Worm (Caenorhabditis elegans) whole organism, L3 larva: ENCODE results near the gene fbxc-23.

ENCODE experiments used
- R02D3.7 ChIP-seq: fragments of 150-350 bp; optimal IDR thresholded peaks from 2 replicates; lab custom pipeline; 2014; ENCODE audit warnings: missing biosample characterization, missing genetic modification characterization
- aly-2 ChIP-seq: fragments of 150-350 bp; optimal IDR thresholded peaks from 2 replicates; lab custom pipeline; 2014; ENCODE audit warnings: missing biosample characterization, missing genetic modification characterization
- ama-1 ChIP-seq: fragments of 150-350 bp; optimal IDR thresholded peaks from 2 replicates; lab custom pipeline; 2018
- ceh-16 ChIP-seq: sonication (generic microtip); optimal IDR thresholded peaks from 2 replicates; lab custom pipeline; 2017; ENCODE audit warnings: missing biosample characterization, missing genetic modification characterization
- ceh-28 ChIP-seq: fragments of 150-350 bp; optimal IDR thresholded peaks from 2 replicates; lab custom pipeline; 2014; ENCODE audit warnings: missing biosample characterization, missing genetic modification reagents, missing genetic modification characterization
- ceh-9 ChIP-seq: sonication (generic microtip); optimal IDR thresholded peaks from 2 replicates; lab custom pipeline; 2018; ENCODE audit warnings: missing biosample characterization, missing genetic modification characterization
- egl-27 ChIP-seq: sonication (generic microtip); optimal IDR thresholded peaks from 4 replicates; lab custom pipeline; 2017; ENCODE audit warnings: missing biosample characterization, missing genetic modification reagents, missing genetic modification characterization
- egl-5 ChIP-seq: fragments of 150-350 bp; optimal IDR thresholded peaks from 2 replicates; lab custom pipeline; 2017; ENCODE audit warnings: missing biosample characterization, missing genetic modification reagents, missing genetic modification characterization, inconsistent platforms
- elt-1 ChIP-seq: fragments of 150-350 bp; optimal IDR thresholded peaks from 2 replicates; lab custom pipeline; 2014; ENCODE audit warnings: missing biosample characterization, missing genetic modification characterization
- elt-2 ChIP-seq: sonication (generic microtip); optimal IDR thresholded peaks from 2 replicates; lab custom pipeline; 2016; ENCODE audit warnings: missing genetic modification reagents, mild to moderate bottlenecking, missing genetic modification characterization, missing compliant biosample characterization
- elt-3 ChIP-seq, 3 experiments: fragments of 150-350 bp in 1 of 3; sonication (generic microtip) in 2 of 3; optimal IDR thresholded peaks; 2 replicates in 2 of 3; 4 replicates in 1 of 3; lab custom pipeline; 2014 to 2017; ENCODE audit warnings: missing biosample characterization in 3 of 3, missing genetic modification characterization in 3 of 3
- eor-1 ChIP-seq, 2 experiments: fragments of 150-350 bp; optimal IDR thresholded peaks; 2 replicates each; lab custom pipeline; 2014 to 2018; ENCODE audit warnings: missing biosample characterization in 2 of 2, missing genetic modification characterization in 2 of 2
- fkh-10 ChIP-seq: sonication (generic microtip); optimal IDR thresholded peaks from 2 replicates; lab custom pipeline; 2017; ENCODE audit warnings: missing biosample characterization, missing genetic modification reagents, missing genetic modification characterization
- jun-1 ChIP-seq: fragments of 150-350 bp; optimal IDR thresholded peaks from 2 replicates; lab custom pipeline; 2014; ENCODE audit warnings: missing biosample characterization, missing genetic modification reagents, missing genetic modification characterization
- lin-15B ChIP-seq: fragments of 150-350 bp; optimal IDR thresholded peaks from 2 replicates; lab custom pipeline; 2014; ENCODE audit warnings: missing biosample characterization, missing genetic modification characterization
- lin-39 ChIP-seq: fragments of 150-350 bp; optimal IDR thresholded peaks from 2 replicates; lab custom pipeline; 2018; ENCODE audit warnings: missing biosample characterization, missing genetic modification reagents, missing genetic modification characterization
- lsy-12 ChIP-seq: sonication (generic microtip); optimal IDR thresholded peaks from 2 replicates; lab custom pipeline; 2016; ENCODE audit warnings: mild to moderate bottlenecking, missing genetic modification characterization, missing compliant biosample characterization
- mdl-1 ChIP-seq: fragments of 150-350 bp; optimal IDR thresholded peaks from 2 replicates; lab custom pipeline; 2014; ENCODE audit warnings: missing biosample characterization, missing genetic modification characterization
- mml-1 ChIP-seq: fragments of 150-350 bp; sonication (generic microtip); optimal IDR thresholded peaks from 3 replicates; lab custom pipeline; 2014; ENCODE audit warnings: missing biosample characterization, missing genetic modification characterization
- nfya-1 ChIP-seq: sonication (generic microtip); optimal IDR thresholded peaks from 2 replicates; lab custom pipeline; 2017; ENCODE audit warnings: missing genetic modification characterization, mild to moderate bottlenecking, missing compliant biosample characterization, antibody characterized with exemption, moderate library complexity; ENCODE audit not compliant: insufficient read depth
- nhr-11 ChIP-seq: fragments of 150-350 bp; optimal IDR thresholded peaks from 2 replicates; lab custom pipeline; 2014; ENCODE audit warnings: missing biosample characterization, missing genetic modification characterization
- nhr-12 ChIP-seq: fragments of 150-350 bp; optimal IDR thresholded peaks from 2 replicates; lab custom pipeline; 2014; ENCODE audit warnings: missing biosample characterization, missing genetic modification characterization
- nhr-23 ChIP-seq: fragments of 150-350 bp; optimal IDR thresholded peaks from 2 replicates; lab custom pipeline; 2014; ENCODE audit warnings: missing biosample characterization, missing genetic modification reagents, missing genetic modification characterization
- nhr-237 ChIP-seq: fragments of 150-350 bp; optimal IDR thresholded peaks from 2 replicates; lab custom pipeline; 2014; ENCODE audit warnings: missing biosample characterization, missing genetic modification characterization
- nhr-25 ChIP-seq: sonication (generic microtip); optimal IDR thresholded peaks from 2 replicates; lab custom pipeline; 2017; ENCODE audit warnings: missing biosample characterization, missing genetic modification characterization
- nhr-43 ChIP-seq: sonication (generic microtip); optimal IDR thresholded peaks from 2 replicates; lab custom pipeline; 2016; ENCODE audit warnings: mild to moderate bottlenecking, missing genetic modification characterization, missing compliant biosample characterization; ENCODE audit not compliant: poor library complexity, severe bottlenecking
- nhr-67 ChIP-seq: fragments of 150-350 bp; optimal IDR thresholded peaks from 2 replicates; lab custom pipeline; 2014; ENCODE audit warnings: missing biosample characterization, missing genetic modification characterization
- nhr-76 ChIP-seq: fragments of 150-350 bp; sonication (generic microtip); optimal IDR thresholded peaks from 5 replicates; lab custom pipeline; 2014; ENCODE audit warnings: missing biosample characterization, missing genetic modification characterization
- pha-4 ChIP-seq: fragments of 150-350 bp; optimal IDR thresholded peaks from 2 replicates; lab custom pipeline; 2014; ENCODE audit warnings: missing biosample characterization, missing genetic modification reagents, missing genetic modification characterization
- pqm-1 ChIP-seq: fragments of 150-350 bp; optimal IDR thresholded peaks from 2 replicates; lab custom pipeline; 2017; ENCODE audit warnings: missing biosample characterization, missing genetic modification characterization, inconsistent platforms
- tbx-2 ChIP-seq: sonication (generic microtip); optimal IDR thresholded peaks from 2 replicates; lab custom pipeline; 2016; ENCODE audit warnings: mild to moderate bottlenecking, missing genetic modification characterization, missing compliant biosample characterization
- unc-39 ChIP-seq: sonication (generic microtip); optimal IDR thresholded peaks from 4 replicates; lab custom pipeline; 2017; ENCODE audit warnings: missing biosample characterization, missing genetic modification characterization
- ztf-4 ChIP-seq: fragments of 150-350 bp; optimal IDR thresholded peaks from 2 replicates; lab custom pipeline; 2014; ENCODE audit warnings: missing biosample characterization, missing genetic modification characterization

The fbxc-23 gene

DNA sequence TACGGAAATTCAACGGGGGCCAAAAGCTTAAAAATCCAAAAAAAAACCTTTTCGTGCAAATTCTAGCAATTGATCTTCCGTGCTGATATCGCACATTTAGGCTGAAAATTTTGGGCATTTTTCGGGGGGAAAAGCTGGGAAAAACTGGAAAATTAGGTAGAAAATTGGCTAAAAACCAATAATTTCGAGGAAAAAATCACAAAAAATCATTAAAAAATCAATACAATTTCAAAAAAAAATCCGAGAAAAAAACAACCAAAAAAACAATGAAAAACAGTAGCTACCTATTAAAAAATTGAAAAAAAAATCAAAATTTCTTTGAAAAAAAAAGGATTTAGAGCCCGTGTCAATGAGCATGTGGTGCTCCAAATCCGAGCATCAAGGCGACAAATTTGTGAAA, 28.5 kb downstream of the fbxc-23 start, which contains the start of gene Y48E1B.3:
TSS of gene Y48E1B.3 (minus strand) at position 101 of the 400 bp plus-strand sequence.
- no peak for TF ChIP-seq pqm-1 (tag; lab: Kevin White, UChicago)
- no peak for TF ChIP-seq fkh-10 (GFP tag; lab: Kevin White, UChicago)
- TF ChIP-seq nhr-67: no peak
- no peak for TF ChIP-seq aly-2
- no peak for TF ChIP-seq nhr-76 (tag; lab: Kevin White, UChicago)
- no peak for TF ChIP-seq ceh-9 (tag; lab: Kevin White, UChicago)
- TF ChIP-seq egl-5 (tag; lab: Kevin White, UChicago): no peak
- TF ChIP-seq nhr-43 (tag; lab: Kevin White, UChicago): no peak
- TF ChIP-seq lsy-12 (tag; lab: Kevin White, UChicago): no peak
- TF ChIP-seq nhr-237 (tag; lab: Kevin White, UChicago): no peak
- no peak for TF ChIP-seq ceh-16 (tag; lab: Kevin White, UChicago)
- TF ChIP-seq ama-1 (lab: Kevin White, UChicago): no peak
- no peak for TF ChIP-seq nhr-12
- TF ChIP-seq elt-3 (tag; optimal IDR thresholded peaks at IDR 0.05; lab: Kevin White, UChicago): no peak
- no peak for TF ChIP-seq pha-4
- no peak for TF ChIP-seq mdl-1 (tag; lab: Kevin White, UChicago)
- no peak for TF ChIP-seq lin-15B (tag; lab: Kevin White, UChicago)
- no peak for TF ChIP-seq mml-1 (tag; lab: Kevin White, UChicago)
- TF ChIP-seq jun-1: no peak
- TF ChIP-seq elt-1 (tag; lab: Kevin White, UChicago): no peak

ce11 chrII:13560553-13560952, 35.8 kb downstream of the fbxc-23 start:
- TF ChIP-seq aly-2 (no peak), unc-39 (tag; lab: Kevin White, UChicago) (no peak), lin-15B (tag; lab: Kevin White, UChicago) (no peak), nfya-1 (tag; lab: Kevin White, UChicago) (no peak), fkh-10 (GFP tag; lab: Kevin White, UChicago) (no peak), pqm-1 (tag; lab: Kevin White, UChicago) (no peak), ztf-4 (tag; lab: Kevin White, UChicago) (no peak), nhr-25 (tag; lab: Kevin White, UChicago) (no peak), tbx-2 (no peak), egl-27 (tag; lab: Kevin White, UChicago) (no peak), ama-1 (lab: Kevin White, UChicago) (no peak), nhr-23 (tag; lab: Kevin White, UChicago) (no peak), nhr-67 (no peak), lin-39 (tag; lab: Kevin White, UChicago) (no peak), ceh-28 (tag; lab: Kevin White, UChicago) (no peak), elt-2 (tag; lab: Kevin White, UChicago) (no peak)

- TF ChIP-seq nhr-23 (tag; lab: Kevin White, UChicago) (no peak), ama-1 (lab: Kevin White, UChicago) (no peak), nhr-11 (tag; lab: Kevin White, UChicago) (no peak), eor-1 (tag; optimal IDR thresholded peaks at IDR 0.05; lab: Kevin White, UChicago) (no peak), unc-39 (tag; lab: Kevin White, UChicago) (no peak), R02D3.7 (tag; lab: Kevin White, UChicago) (no peak), jun-1 (no peak), nhr-237 (tag; lab: Kevin White, UChicago) (no peak), elt-2 (tag; lab: Kevin White, UChicago) (no peak), pha-4 (no peak)
Measured at ce11 chrII:13547545-13547944, 48.8 kb downstream of the fbxc-23 start, which contains the start of gene ddl-2. ddl-2 (minus strand) TSS chrII:13547645.
